Fruit fly (Drosophila melanogaster): Measurements from ENCODE around the gene ChLD3.

- TF ChIP-seq CG12605 (GFP tag; IDR thresholded peaks at IDR 0.05): no peak
- no peak for TF ChIP-seq Pif1B (GFP tag; optimal IDR thresholded peaks at IDR 0.05)
- TF ChIP-seq Snoo (tag; optimal IDR thresholded peaks at IDR 0.05): no peak
- no peak for TF ChIP-seq CG9948 (tag; optimal IDR thresholded peaks at IDR 0.05)
- TF ChIP-seq CG13204 (GFP tag; optimal IDR thresholded peaks at IDR 0.05): no peak
- TF ChIP-seq EcR (GFP tag; optimal IDR thresholded peaks at IDR 0.05): no peak
- TF ChIP-seq CG8159 (tag; optimal IDR thresholded peaks at IDR 0.05): no peak
- no peak for TF ChIP-seq CG32121 (GFP tag; IDR thresholded peaks at IDR 0.05)
- no peak for TF ChIP-seq CG14655 (GFP tag; optimal IDR thresholded peaks at IDR 0.05)
These were observed 51.2 kb downstream of the ChLD3 start for dm6 chr2L:16789880-16790279.
